Worm (Caenorhabditis elegans) whole organism, early embryonic: ENCODE data around the gene czw-1.

Source experiments
- B0310.2 ChIP-seq: sonication (generic microtip); optimal IDR thresholded peaks from 2 replicates; lab custom pipeline; 2016; ENCODE audit warnings: mild to moderate bottlenecking, missing genetic modification characterization, missing compliant biosample characterization
- F13C5.2 ChIP-seq: sonication (generic microtip); optimal IDR thresholded peaks from 2 replicates; lab custom pipeline; 2017; ENCODE audit warnings: mild to moderate bottlenecking, missing genetic modification characterization, inconsistent platforms, missing compliant biosample characterization
- aly-1 ChIP-seq: sonication (generic microtip); optimal IDR thresholded peaks from 2 replicates; lab custom pipeline; 2016; ENCODE audit warnings: missing genetic modification characterization, missing compliant biosample characterization
- ama-1 ChIP-seq: fragments of 150-350 bp; optimal IDR thresholded peaks from 2 replicates; lab custom pipeline; 2014
- ceh-36 ChIP-seq: sonication (generic microtip); optimal IDR thresholded peaks from 2 replicates; lab custom pipeline; 2016; ENCODE audit warnings: missing genetic modification characterization, inconsistent platforms, missing compliant biosample characterization
- ets-7 ChIP-seq: sonication (generic microtip); optimal IDR thresholded peaks from 2 replicates; lab custom pipeline; 2016; ENCODE audit warnings: missing genotype, missing genetic modification characterization, missing compliant biosample characterization
- flt-1 ChIP-seq: fragments of 200-800 bp; sonication (Bioruptor generic); IDR thresholded peaks from 2 replicates; pipeline ENCODE4 v1.3.6; 2022; ENCODE audit warnings: missing genetic modification characterization, missing compliant biosample characterization
- hmg-4 ChIP-seq: fragments of 200-800 bp; sonication (Bioruptor generic); optimal IDR thresholded peaks from 2 replicates; lab custom pipeline; 2018; ENCODE audit warnings: mild to moderate bottlenecking, missing genetic modification characterization, missing compliant biosample characterization
- hnd-1 ChIP-seq: sonication (generic microtip); optimal IDR thresholded peaks from 2 replicates; lab custom pipeline; 2016; ENCODE audit warnings: missing genetic modification characterization, missing compliant biosample characterization
- pes-1 ChIP-seq: fragments of 200-800 bp; sonication (Bioruptor generic); IDR thresholded peaks from 2 replicates; pipeline ENCODE4 v1.3.6; 2022; ENCODE audit warnings: missing genetic modification reagents, missing genetic modification characterization, missing compliant biosample characterization
- scrt-1 ChIP-seq: fragments of 200-800 bp; sonication (Bioruptor generic); IDR thresholded peaks from 2 replicates; pipeline ENCODE4 v1.3.6; 2022; ENCODE audit warnings: missing genetic modification characterization, missing compliant biosample characterization
- sea-1 ChIP-seq: fragments of 200-800 bp; sonication (Bioruptor generic); conservative IDR thresholded peaks from 2 replicates; pipeline ENCODE4 v1.3.6; 2022; ENCODE audit warnings: missing genetic modification characterization, missing compliant biosample characterization
- tbx-37 ChIP-seq: fragments of 200-800 bp; sonication (Bioruptor generic); conservative IDR thresholded peaks from 2 replicates; pipeline ENCODE4 v1.3.6; 2022; ENCODE audit warnings: missing genetic modification reagents, missing genetic modification characterization, missing compliant biosample characterization
- tra-4 ChIP-seq: sonication (generic microtip); optimal IDR thresholded peaks from 2 replicates; lab custom pipeline; 2017; ENCODE audit warnings: missing genetic modification characterization, missing compliant biosample characterization

DNA sequence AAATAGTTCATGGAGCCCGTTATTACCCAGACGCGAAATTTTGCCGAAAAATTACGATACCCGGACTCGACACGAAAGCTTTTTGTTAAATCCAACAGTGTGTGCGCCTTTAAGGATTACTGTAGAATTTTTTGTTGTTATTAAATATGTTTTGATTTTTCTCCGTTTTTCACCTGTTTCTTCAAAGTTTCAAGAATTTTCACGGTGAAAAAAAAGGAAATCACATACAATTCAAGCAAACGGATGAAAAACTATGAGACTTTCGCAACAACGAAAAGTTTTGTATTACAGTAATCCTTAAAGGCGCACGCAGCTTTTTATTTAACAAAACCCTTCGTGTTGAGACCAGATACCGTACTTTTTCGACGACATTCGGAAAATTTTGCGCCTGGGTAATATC is 7.4 kb upstream of the czw-1 start:
- TF ChIP-seq flt-1 (GFP tag; lab: Robert Waterston, UW): no peak
- no peak for TF ChIP-seq B0310.2 (tag; lab: Kevin White, UChicago)
- TF ChIP-seq tbx-37 (GFP tag; lab: Robert Waterston, UW): no peak
- TF ChIP-seq hmg-4 (GFP tag; lab: Kevin White, UChicago): no peak
- TF ChIP-seq ama-1 (lab: Kevin White, UChicago): no peak
- TF ChIP-seq F13C5.2: no peak
- TF ChIP-seq ceh-36: no peak
- no peak for TF ChIP-seq tra-4 (tag; lab: Kevin White, UChicago)
- no peak for TF ChIP-seq pes-1 (GFP tag; lab: Robert Waterston, UW)
- TF ChIP-seq hnd-1 (tag; lab: Kevin White, UChicago): no peak
- no peak for TF ChIP-seq sea-1 (GFP tag; lab: Robert Waterston, UW)
- TF ChIP-seq aly-1: no peak
- no peak for TF ChIP-seq scrt-1 (GFP tag; lab: Robert Waterston, UW)
- no peak for TF ChIP-seq ets-7 (tag; lab: Kevin White, UChicago)
